Worm (Caenorhabditis elegans): ENCODE results near the gene str-43.

- no peak for TF ChIP-seq ztf-29 (GFP tag; IDR thresholded peaks at IDR 0.05)
- TF ChIP-seq flt-1 (GFP tag; IDR thresholded peaks at IDR 0.05), result no peak
- TF ChIP-seq tab-1 (GFP tag; IDR thresholded peaks at IDR 0.05), result no peak
- TF ChIP-seq T22C8.4 (GFP tag; IDR thresholded peaks at IDR 0.05), result no peak
- TF ChIP-seq med-1 (GFP tag; optimal IDR thresholded peaks at IDR 0.05; ENCODE audit: insufficient read depth), result no peak
- TF ChIP-seq klf-2 (GFP tag; conservative IDR thresholded peaks at IDR 0.05), result no peak
Observed at ce11 chrV:15782494-15782893, 30.5 kb upstream of the str-43 start, which contains the start of gene T26E4.3.
